Worm (Caenorhabditis elegans): ENCODE measurements around the gene cec-8.

DNA sequence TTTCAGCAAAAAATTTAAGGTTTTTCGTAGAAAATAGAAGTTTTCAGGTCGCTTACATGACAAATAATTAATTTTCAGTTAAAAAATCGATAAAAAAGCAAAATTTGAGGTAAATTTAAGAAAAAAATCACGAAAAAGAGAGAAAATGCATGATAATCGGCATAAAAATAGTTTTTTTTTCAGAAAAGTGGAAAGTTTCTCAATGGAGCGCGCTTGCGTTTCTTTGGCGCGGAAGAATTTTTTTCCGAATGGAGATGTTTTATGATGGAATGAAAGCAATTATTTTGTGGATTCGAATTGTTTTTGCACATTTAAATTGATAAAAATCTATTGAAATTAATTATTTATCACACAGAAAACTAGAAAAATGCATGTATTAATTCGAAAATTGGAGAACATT, 5.3 kb upstream of the cec-8 start:
- TF ChIP-seq ets-4 (GFP tag; optimal IDR thresholded peaks at IDR 0.05) (no peak), lin-54 (GFP tag; optimal IDR thresholded peaks at IDR 0.05) (no peak), T26A5.8 (tag; optimal IDR thresholded peaks at IDR 0.05) (no peak), cebp-2 (GFP tag; IDR thresholded peaks at IDR 0.05) (no peak), hlh-12 (tag; optimal IDR thresholded peaks at IDR 0.05) (no peak), unc-130 (GFP tag; optimal IDR thresholded peaks at IDR 0.05) (no peak), unc-62 (GFP tag; optimal IDR thresholded peaks at IDR 0.05) (no peak), K11D2.4 (GFP tag; IDR thresholded peaks at IDR 0.05) (no peak), snpc-4 (GFP tag; optimal IDR thresholded peaks at IDR 0.05) (no peak), snpc-4 (tag; optimal IDR thresholded peaks at IDR 0.05) (no peak), fkh-3 (tag; optimal IDR thresholded peaks at IDR 0.05) (no peak), nfya-1 (tag; optimal IDR thresholded peaks at IDR 0.05; ENCODE audit: borderline replicate concordance, insufficient read depth) (no peak), let-526 (GFP tag; IDR thresholded peaks at IDR 0.05) (no peak)
